Fruit fly (Drosophila melanogaster): ENCODE results near the gene CG15916.

DNA sequence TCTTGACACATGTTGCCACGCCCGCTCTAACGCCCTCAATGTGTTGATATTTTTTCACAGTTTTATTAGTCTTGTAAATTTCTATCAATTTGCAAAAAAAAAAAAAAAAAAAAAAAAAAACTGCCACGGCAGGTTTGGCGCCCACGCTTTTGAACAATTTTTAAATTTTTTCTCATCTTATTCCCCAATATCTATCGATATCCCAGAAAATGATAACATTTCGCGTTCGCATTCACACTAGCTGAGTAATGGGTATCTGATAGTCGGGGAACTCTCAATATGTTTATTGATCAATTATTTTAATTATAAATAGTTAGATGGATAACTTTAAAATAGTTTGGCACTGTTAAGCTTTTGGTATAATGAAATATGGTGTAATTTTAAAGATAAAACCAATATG, 49.0 kb upstream of the CG15916 start:
- TF ChIP-seq Abd-B (GFP tag; optimal IDR thresholded peaks at IDR 0.05), result no peak
- no peak for TF ChIP-seq pan (optimal IDR thresholded peaks at IDR 0.05)
- no peak for TF ChIP-seq usp (GFP tag; optimal IDR thresholded peaks at IDR 0.05)
- TF ChIP-seq CG9705 (GFP tag; optimal IDR thresholded peaks at IDR 0.05), result no peak
- no peak for TF ChIP-seq h (GFP tag; optimal IDR thresholded peaks at IDR 0.05)
- TF ChIP-seq Vsx2 (GFP tag; optimal IDR thresholded peaks at IDR 0.05; ENCODE audit: partially characterized antibody), result no peak
- no peak for TF ChIP-seq rgr (GFP tag; optimal IDR thresholded peaks at IDR 0.05)
- TF ChIP-seq woc (GFP tag; optimal IDR thresholded peaks at IDR 0.05), result no peak
- TF ChIP-seq CG32264 (GFP tag; optimal IDR thresholded peaks at IDR 0.05), result no peak
